Fruit fly (Drosophila melanogaster) whole organism, embryonic: ENCODE measurements around the gene SsRbeta.
A peak's percentile ranks its signal among the peaks of the same experiment; 100 is the strongest.

Experiments used
- ATbp ChIP-seq: fragments of 200-800 bp; sonication (Bioruptor generic); optimal IDR thresholded peaks from 2 replicates; lab custom pipeline; 2017; ENCODE audit warnings: missing biosample characterization, mild to moderate bottlenecking, missing genetic modification characterization, missing genetic modification reagents
- Bteb2 ChIP-seq: fragments of 200-800 bp; sonication (Bioruptor generic); optimal IDR thresholded peaks from 2 replicates; lab custom pipeline; 2016; ENCODE audit warnings: missing biosample characterization, missing genetic modification characterization
- CG1233 ChIP-seq: fragments of 200-800 bp; sonication (Bioruptor generic); optimal IDR thresholded peaks from 4 replicates; lab custom pipeline; 2018; ENCODE audit warnings: missing biosample characterization, mild to moderate bottlenecking, missing genetic modification characterization
- CG12744 ChIP-seq: fragments of 200-800 bp; sonication (Bioruptor generic); optimal IDR thresholded peaks from 2 replicates; lab custom pipeline; 2016; ENCODE audit warnings: missing biosample characterization, missing genetic modification characterization
- CG13296 ChIP-seq: fragments of 200-800 bp; sonication (Bioruptor generic); optimal IDR thresholded peaks from 3 replicates; lab custom pipeline; 2018; ENCODE audit warnings: missing biosample characterization, mild to moderate bottlenecking, missing genetic modification characterization
- CG17829 ChIP-seq: fragments of 200-800 bp; optimal IDR thresholded peaks from 2 replicates; lab custom pipeline; 2019; ENCODE audit warnings: missing biosample characterization, mild to moderate bottlenecking, missing genetic modification characterization, moderate library complexity
- CG2120 ChIP-seq: fragments of 200-800 bp; sonication (Bioruptor generic); optimal IDR thresholded peaks from 3 replicates; lab custom pipeline; 2016; ENCODE audit warnings: missing biosample characterization, missing genetic modification characterization
- CG30403 ChIP-seq: fragments of 200-800 bp; sonication (Bioruptor generic); optimal IDR thresholded peaks from 3 replicates; lab custom pipeline; 2016; ENCODE audit warnings: missing biosample characterization, missing genetic modification characterization
- CG31365 ChIP-seq: fragments of 200-800 bp; sonication (Bioruptor generic); optimal IDR thresholded peaks from 2 replicates; lab custom pipeline; 2018; ENCODE audit warnings: missing biosample characterization, mild to moderate bottlenecking, missing genetic modification characterization
- CG4820 ChIP-seq: fragments of 200-800 bp; sonication (Bioruptor generic); optimal IDR thresholded peaks from 3 replicates; lab custom pipeline; 2016; ENCODE audit warnings: missing biosample characterization, missing genetic modification characterization
- CG5245 ChIP-seq: fragments of 200-800 bp; sonication (Bioruptor generic); optimal IDR thresholded peaks from 3 replicates; lab custom pipeline; 2016; ENCODE audit warnings: missing biosample characterization, missing genetic modification characterization
- CG6654 ChIP-seq: fragments of 200-800 bp; sonication (Bioruptor generic); optimal IDR thresholded peaks from 2 replicates; lab custom pipeline; 2017; ENCODE audit warnings: missing biosample characterization, mild to moderate bottlenecking, missing genetic modification characterization
- CG6813 ChIP-seq: fragments of 200-800 bp; sonication (Bioruptor generic); optimal IDR thresholded peaks from 2 replicates; lab custom pipeline; 2017; ENCODE audit warnings: missing biosample characterization, missing genetic modification characterization, mild to moderate bottlenecking, moderate library complexity, missing genetic modification reagents
- CG8388 ChIP-seq: fragments of 200-800 bp; sonication (Bioruptor generic); optimal IDR thresholded peaks from 2 replicates; lab custom pipeline; 2019; ENCODE audit warnings: missing biosample characterization, mild to moderate bottlenecking, missing genetic modification characterization, moderate library complexity
- CG8944 ChIP-seq: fragments of 200-800 bp; sonication (Bioruptor generic); optimal IDR thresholded peaks from 3 replicates; lab custom pipeline; 2016; ENCODE audit warnings: missing biosample characterization, missing genetic modification characterization
- D ChIP-seq, 2 experiments: fragments of 200-800 bp in 1 of 2; fragments of >200 bp in 1 of 2; sonication (Bioruptor generic) in 1 of 2; optimal IDR thresholded peaks; 2 replicates in 1 of 2; 3 replicates in 1 of 2; lab custom pipeline; 2017; ENCODE audit warnings: mild to moderate bottlenecking in 1 of 2, missing biosample characterization in 1 of 2, missing genetic modification characterization in 1 of 2, missing genetic modification reagents in 1 of 2
- Drgx ChIP-seq: fragments of 200-800 bp; sonication (Bioruptor generic); IDR thresholded peaks from 2 replicates; pipeline ENCODE4 v1.3.6; 2022; ENCODE audit warnings: missing biosample characterization, missing genetic modification characterization
- Gsc ChIP-seq: fragments of 200-800 bp; sonication (Bioruptor generic); IDR thresholded peaks from 2 replicates; pipeline ENCODE4 v1.3.6; 2022; ENCODE audit warnings: missing biosample characterization, missing genetic modification characterization
- HLHmδ ChIP-seq: fragments of 200-800 bp; sonication (Bioruptor generic); optimal IDR thresholded peaks from 2 replicates; lab custom pipeline; 2018; ENCODE audit warnings: missing biosample characterization, mild to moderate bottlenecking, missing genetic modification characterization, moderate library complexity
- Neu2 ChIP-seq: fragments of 200-800 bp; sonication (Bioruptor generic); optimal IDR thresholded peaks from 3 replicates; lab custom pipeline; 2016; ENCODE audit warnings: missing biosample characterization, missing genetic modification characterization, borderline replicate concordance
- Nf-YA ChIP-seq: fragments of 200-800 bp; sonication (Bioruptor generic); IDR thresholded peaks from 2 replicates; pipeline ENCODE4 v1.3.6; 2022; ENCODE audit warnings: missing biosample characterization, missing genetic modification characterization
- Sox100B ChIP-seq: fragments of 200-800 bp; sonication (Bioruptor generic); optimal IDR thresholded peaks from 3 replicates; lab custom pipeline; 2018; ENCODE audit warnings: missing biosample characterization, mild to moderate bottlenecking, missing genetic modification characterization
- abd-A ChIP-seq: fragments of 200-800 bp; sonication (Bioruptor generic); optimal IDR thresholded peaks from 3 replicates; lab custom pipeline; 2019; ENCODE audit warnings: missing biosample characterization, mild to moderate bottlenecking, missing genetic modification characterization, moderate library complexity
- ase ChIP-seq: fragments of 200-800 bp; sonication (Bioruptor generic); IDR thresholded peaks from 3 replicates; pipeline ENCODE4 v1.3.6; 2022; ENCODE audit warnings: missing biosample characterization, missing genetic modification characterization
- bigmax ChIP-seq: fragments of 200-800 bp; sonication (Bioruptor generic); optimal IDR thresholded peaks from 2 replicates; lab custom pipeline; 2018; ENCODE audit warnings: missing biosample characterization, mild to moderate bottlenecking, missing genetic modification characterization
- br ChIP-seq: fragments of >200 bp; optimal IDR thresholded peaks from 2 replicates; lab custom pipeline; 2017
- btn ChIP-seq: fragments of 200-800 bp; sonication (Bioruptor generic); optimal IDR thresholded peaks from 2 replicates; lab custom pipeline; 2016; ENCODE audit warnings: missing biosample characterization, missing genetic modification characterization
- corto ChIP-seq: fragments of 200-800 bp; sonication (Bioruptor generic); optimal IDR thresholded peaks from 2 replicates; lab custom pipeline; 2016; ENCODE audit warnings: missing biosample characterization, mild to moderate bottlenecking, missing genetic modification characterization, moderate library complexity
- croc ChIP-seq: fragments of 200-800 bp; sonication (Bioruptor generic); conservative IDR thresholded peaks from 3 replicates; pipeline ENCODE4 v1.3.6; 2022; ENCODE audit warnings: missing biosample characterization, missing genetic modification characterization
- crol ChIP-seq: fragments of 200-800 bp; sonication (Bioruptor generic); IDR thresholded peaks from 2 replicates; pipeline ENCODE4 v1.3.6; 2022; ENCODE audit warnings: missing biosample characterization, missing genetic modification characterization
- dm ChIP-seq: fragments of 200-800 bp; sonication (Bioruptor generic); optimal IDR thresholded peaks from 3 replicates; lab custom pipeline; 2016; ENCODE audit warnings: missing biosample characterization, missing genetic modification characterization
- ewg ChIP-seq: fragments of 200-800 bp; sonication (Bioruptor generic); optimal IDR thresholded peaks from 3 replicates; lab custom pipeline; 2017; ENCODE audit warnings: mild to moderate bottlenecking, missing biosample characterization, missing genetic modification reagents, missing genetic modification characterization
- fu2 ChIP-seq: fragments of 200-800 bp; sonication (Bioruptor generic); optimal IDR thresholded peaks from 2 replicates; lab custom pipeline; 2016; ENCODE audit warnings: missing biosample characterization, missing genetic modification characterization
- grau ChIP-seq: fragments of 200-800 bp; optimal IDR thresholded peaks from 3 replicates; lab custom pipeline; 2019; ENCODE audit warnings: missing biosample characterization, mild to moderate bottlenecking, missing genetic modification characterization, moderate library complexity
- ind ChIP-seq: fragments of 200-800 bp; sonication (Bioruptor generic); optimal IDR thresholded peaks from 3 replicates; lab custom pipeline; 2016; ENCODE audit warnings: missing biosample characterization, missing genetic modification characterization
- insv ChIP-seq, 2 experiments: fragments of 200-800 bp; sonication (Bioruptor generic); optimal IDR thresholded peaks; 3 replicates each; lab custom pipeline; 2016 to 2018; ENCODE audit warnings: missing biosample characterization in 2 of 2, missing genetic modification characterization in 2 of 2
- pan ChIP-seq, 4 experiments: fragments of >200 bp in 3 of 4; fragments of 200-800 bp in 1 of 4; sonication (Bioruptor generic) in 1 of 4; optimal IDR thresholded peaks in 3 of 4; IDR thresholded peaks in 1 of 4; 2 replicates each; pipeline versions ENCODE4 v1.3.6 to Lab custom; 2017 to 2022; ENCODE audit warnings: missing biosample characterization in 2 of 4, missing genetic modification characterization in 2 of 4, mixed read lengths in 1 of 4
- pnt ChIP-seq: fragments of 200-800 bp; sonication (Bioruptor generic); optimal IDR thresholded peaks from 3 replicates; lab custom pipeline; 2016; ENCODE audit warnings: missing biosample characterization, missing genetic modification characterization
- psq ChIP-seq: fragments of 200-800 bp; sonication (Bioruptor generic); optimal IDR thresholded peaks from 2 replicates; lab custom pipeline; 2017; ENCODE audit warnings: missing biosample characterization, missing genetic modification characterization
- ranshi ChIP-seq: fragments of 200-800 bp; sonication (Bioruptor generic); IDR thresholded peaks from 2 replicates; pipeline ENCODE4 v1.3.6; 2022; ENCODE audit warnings: missing biosample characterization, missing genetic modification characterization
- schlank ChIP-seq: fragments of 200-800 bp; sonication (Bioruptor generic); optimal IDR thresholded peaks from 2 replicates; lab custom pipeline; 2018; ENCODE audit warnings: missing biosample characterization, mild to moderate bottlenecking, missing genetic modification characterization
- so ChIP-seq: fragments of 200-800 bp; sonication (Bioruptor generic); IDR thresholded peaks from 3 replicates; pipeline ENCODE4 v1.3.6; 2022; ENCODE audit warnings: missing biosample characterization, missing genetic modification characterization
- sqz ChIP-seq: fragments of 200-800 bp; sonication (Bioruptor generic); optimal IDR thresholded peaks from 3 replicates; lab custom pipeline; 2018; ENCODE audit warnings: missing biosample characterization, mild to moderate bottlenecking, missing genetic modification characterization
- sr ChIP-seq: fragments of 200-800 bp; sonication (Bioruptor generic); IDR thresholded peaks from 3 replicates; pipeline ENCODE4 v1.3.6; 2022; ENCODE audit warnings: missing biosample characterization, missing genetic modification characterization
- toy ChIP-seq: fragments of 200-800 bp; sonication (Bioruptor generic); IDR thresholded peaks from 2 replicates; pipeline ENCODE4 v1.3.6; 2022; ENCODE audit warnings: missing biosample characterization, missing genetic modification characterization
- twi ChIP-seq: fragments of 200-800 bp; optimal IDR thresholded peaks from 2 replicates; lab custom pipeline; 2019; ENCODE audit warnings: missing biosample characterization, mild to moderate bottlenecking, missing genetic modification characterization, moderate library complexity
- wek ChIP-seq: fragments of 200-800 bp; sonication (Bioruptor generic); optimal IDR thresholded peaks from 3 replicates; lab custom pipeline; 2018; ENCODE audit warnings: missing biosample characterization, mild to moderate bottlenecking, missing genetic modification characterization, moderate library complexity
- wor ChIP-seq: fragments of 200-800 bp; sonication (Bioruptor generic); IDR thresholded peaks from 2 replicates; pipeline ENCODE4 v1.3.6; 2022; ENCODE audit warnings: missing biosample characterization, missing genetic modification characterization
- zen2 ChIP-seq: fragments of 200-800 bp; sonication (Bioruptor generic); IDR thresholded peaks from 3 replicates; pipeline ENCODE4 v1.3.6; 2022; ENCODE audit warnings: missing biosample characterization, missing genetic modification characterization; ENCODE audit not compliant: partially characterized antibody

SsRbeta gene

DNA sequence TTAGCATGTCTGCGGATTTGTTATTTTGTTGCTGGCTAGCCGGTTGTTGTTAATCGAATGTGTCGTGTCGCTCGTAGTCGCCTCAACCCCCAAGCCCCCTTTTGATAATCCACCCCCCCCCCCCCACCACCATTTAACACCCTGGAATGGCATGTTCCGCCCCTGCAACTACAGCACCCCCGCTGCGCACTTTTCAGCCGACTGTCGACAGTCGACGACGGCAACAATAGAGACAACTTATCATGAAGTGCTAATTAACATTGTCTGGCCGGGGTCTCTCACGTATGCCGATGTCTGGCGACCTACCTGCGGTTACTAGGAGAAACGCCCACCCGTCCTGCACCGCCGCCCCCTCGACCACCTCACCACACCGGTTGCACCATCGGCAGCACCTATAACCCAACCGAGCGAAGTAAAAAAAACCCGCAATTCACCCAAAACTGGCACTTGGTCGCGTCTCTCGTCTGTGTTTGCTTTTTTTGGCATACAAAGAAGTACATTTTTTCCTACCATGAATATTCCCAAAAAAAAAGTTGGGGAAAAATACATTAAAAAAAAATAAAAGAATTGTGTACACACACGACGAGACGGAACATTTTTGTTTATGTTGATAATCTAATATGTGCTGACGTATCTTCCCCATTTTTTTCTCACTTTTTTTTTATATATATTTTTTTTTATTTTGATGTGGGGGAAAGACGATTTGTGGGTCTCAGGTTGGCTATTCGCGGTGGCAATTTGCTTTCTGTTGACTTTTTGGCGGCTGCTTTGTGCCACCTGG, 37.0 kb downstream of the SsRbeta start (continued):
- no peak for TF ChIP-seq pnt (GFP tag; lab: Kevin White, UChicago)
- TF ChIP-seq schlank (tag; lab: Kevin White, UChicago) = no peak
- 0 out of 3 replicates have a peak, but pooled peaks have one; percentile 31 for TF ChIP-seq so (GFP tag; lab: Robert Waterston, UW)
- no peak for TF ChIP-seq CG1233 (GFP tag; lab: Kevin White, UChicago)
- TF ChIP-seq CG30403 (GFP tag; lab: Kevin White, UChicago) = no peak
- no peak for TF ChIP-seq croc (GFP tag; lab: Robert Waterston, UW)
- TF ChIP-seq CG13296 = no peak
- TF ChIP-seq Sox100B (GFP tag; lab: Kevin White, UChicago) = peak; percentile 15
- TF ChIP-seq grau (tag; lab: Kevin White, UChicago) = no peak
- TF ChIP-seq toy = 0 out of 2 replicates have a peak, but pooled peaks have one; percentile 23
- no peak for TF ChIP-seq insv (GFP tag; optimal IDR thresholded peaks at IDR 0.05; lab: Kevin White, UChicago)
- TF ChIP-seq crol (GFP tag; lab: Robert Waterston, UW) = peak; percentile 91
- no peak for TF ChIP-seq corto
- TF ChIP-seq D (optimal IDR thresholded peaks at IDR 0.05; lab: Kevin White, UChicago) = no peak
- TF ChIP-seq D (GFP tag; optimal IDR thresholded peaks at IDR 0.05; lab: Kevin White, UChicago) = no peak
- TF ChIP-seq CG2120 (GFP tag; lab: Kevin White, UChicago) = no peak
- TF ChIP-seq HLHmδ (GFP tag; lab: Kevin White, UChicago) = no peak
- no peak for TF ChIP-seq fu2 (GFP tag; lab: Kevin White, UChicago)
- TF ChIP-seq pan (optimal IDR thresholded peaks at IDR 0.05; lab: Kevin White, UChicago) = no peak
- no peak for TF ChIP-seq pan (GFP tag; optimal IDR thresholded peaks at IDR 0.05 in 1 of 2, IDR thresholded peaks at IDR 0.05 in 1 of 2)
- TF ChIP-seq CG5245 (GFP tag; lab: Kevin White, UChicago) = no peak
- TF ChIP-seq wor = no peak
- TF ChIP-seq CG6654 = no peak
- no peak for TF ChIP-seq Gsc (GFP tag; lab: Robert Waterston, UW)
- TF ChIP-seq zen2 (GFP tag; lab: Robert Waterston, UW) = no peak
- peak; percentile 30 for TF ChIP-seq ATbp
- no peak for TF ChIP-seq CG17829
- no peak for TF ChIP-seq CG31365 (tag; lab: Kevin White, UChicago)
- no peak for TF ChIP-seq CG8388 (GFP tag; lab: Kevin White, UChicago)
- no peak for TF ChIP-seq ranshi (GFP tag; lab: Robert Waterston, UW)
- no peak for TF ChIP-seq CG8944
- TF ChIP-seq Neu2 (GFP tag; lab: Kevin White, UChicago) = no peak
- TF ChIP-seq ase (GFP tag; lab: Robert Waterston, UW) = no peak
- TF ChIP-seq Nf-YA = no peak
- TF ChIP-seq sqz (GFP tag; lab: Kevin White, UChicago) = peak; percentile 82
- no peak for TF ChIP-seq CG12744
- no peak for TF ChIP-seq twi (tag; lab: Kevin White, UChicago)
- no peak for TF ChIP-seq br
- no peak for TF ChIP-seq Bteb2 (GFP tag; lab: Kevin White, UChicago)
- TF ChIP-seq psq (GFP tag; lab: Kevin White, UChicago) = no peak
- peak; percentile 2 for TF ChIP-seq CG6813
- TF ChIP-seq btn (GFP tag; lab: Kevin White, UChicago) = no peak
- no peak for TF ChIP-seq bigmax (GFP tag; lab: Kevin White, UChicago)
- no peak for TF ChIP-seq ewg
- no peak for TF ChIP-seq abd-A
- no peak for TF ChIP-seq sr (GFP tag; lab: Robert Waterston, UW)
- TF ChIP-seq Drgx = no peak
- no peak for TF ChIP-seq wek (GFP tag; lab: Kevin White, UChicago)
- no peak for TF ChIP-seq dm (GFP tag; lab: Kevin White, UChicago)
- TF ChIP-seq ind (GFP tag; lab: Kevin White, UChicago) = no peak
- TF ChIP-seq CG4820 (GFP tag; lab: Kevin White, UChicago) = no peak
